Worm (Caenorhabditis elegans) whole organism, young adult: ENCODE results near the gene prx-3.
A peak's percentile ranks its signal among the peaks of the same experiment; 100 is the strongest.

Experiments used
- B0019.2 ChIP-seq: fragments of 200-800 bp; sonication (Bioruptor generic); conservative IDR thresholded peaks from 2 replicates; pipeline ENCODE4 v1.3.6; 2022; ENCODE audit warnings: missing genetic modification reagents, missing genetic modification characterization, missing compliant biosample characterization
- B0035.1 ChIP-seq: sonication (generic microtip); optimal IDR thresholded peaks from 2 replicates; lab custom pipeline; 2016; ENCODE audit warnings: missing genetic modification characterization, mild to moderate bottlenecking, missing compliant biosample characterization, missing genotype, missing genetic modification reagents
- C17E4.6 ChIP-seq: fragments of 200-800 bp; sonication (Bioruptor generic); IDR thresholded peaks from 2 replicates; pipeline ENCODE4 v1.3.6; 2022; ENCODE audit warnings: missing genetic modification reagents, missing genetic modification characterization, missing compliant biosample characterization
- F23B12.7 ChIP-seq: sonication (generic microtip); optimal IDR thresholded peaks from 2 replicates; lab custom pipeline; 2017; ENCODE audit warnings: missing genetic modification characterization, mild to moderate bottlenecking, missing compliant biosample characterization, antibody characterized with exemption, moderate library complexity; ENCODE audit not compliant: insufficient read depth
- F33H1.4 ChIP-seq: fragments of 200-800 bp; sonication (Bioruptor generic); IDR thresholded peaks from 2 replicates; pipeline ENCODE4 v1.3.6; 2022; ENCODE audit warnings: missing genetic modification reagents, missing genetic modification characterization, missing compliant biosample characterization
- F39B2.1 ChIP-seq: fragments of 200-800 bp; sonication (Bioruptor generic); IDR thresholded peaks from 2 replicates; pipeline ENCODE4 v1.3.6; 2022; ENCODE audit warnings: missing genetic modification reagents, missing genetic modification characterization, missing compliant biosample characterization
- F49E8.2 ChIP-seq: sonication (generic microtip); optimal IDR thresholded peaks from 3 replicates; lab custom pipeline; 2017; ENCODE audit warnings: missing genetic modification characterization, mild to moderate bottlenecking, missing compliant biosample characterization, antibody characterized with exemption, moderate library complexity; ENCODE audit not compliant: insufficient read depth
- T26A5.8 ChIP-seq: sonication (generic microtip); optimal IDR thresholded peaks from 2 replicates; lab custom pipeline; 2016; ENCODE audit warnings: missing genetic modification characterization, missing compliant biosample characterization
- Y67H2A.10 ChIP-seq: fragments of 200-800 bp; sonication (Bioruptor generic); conservative IDR thresholded peaks from 2 replicates; pipeline ENCODE4 v1.3.6; 2022; ENCODE audit warnings: missing genetic modification reagents, missing genetic modification characterization, missing compliant biosample characterization
- Y79H2A.3 ChIP-seq: fragments of 200-800 bp; sonication (Bioruptor generic); conservative IDR thresholded peaks from 2 replicates; pipeline ENCODE4 v1.3.6; 2022; ENCODE audit warnings: missing genetic modification reagents, missing genetic modification characterization, missing compliant biosample characterization
- aptf-2 ChIP-seq: fragments of 200-800 bp; sonication (Bioruptor generic); conservative IDR thresholded peaks from 2 replicates; pipeline ENCODE4 v1.3.6; 2022; ENCODE audit warnings: missing genetic modification reagents, missing genetic modification characterization, missing compliant biosample characterization
- athp-1 ChIP-seq: sonication (generic microtip); optimal IDR thresholded peaks from 2 replicates; lab custom pipeline; 2017; ENCODE audit warnings: mild to moderate bottlenecking, missing genetic modification characterization, missing compliant biosample characterization
- attf-3 ChIP-seq: fragments of 200-800 bp; sonication (Bioruptor generic); conservative IDR thresholded peaks from 2 replicates; pipeline ENCODE4 v1.3.6; 2022; ENCODE audit warnings: missing genetic modification reagents, missing genetic modification characterization, missing compliant biosample characterization
- attf-6 ChIP-seq: fragments of 200-800 bp; sonication (Bioruptor generic); IDR thresholded peaks from 2 replicates; pipeline ENCODE4 v1.3.6; 2022; ENCODE audit warnings: missing genetic modification reagents, missing genetic modification characterization, missing compliant biosample characterization
- ccch-3 ChIP-seq: fragments of 200-800 bp; sonication (Bioruptor generic); optimal IDR thresholded peaks from 2 replicates; lab custom pipeline; 2018; ENCODE audit warnings: mild to moderate bottlenecking, missing genetic modification characterization, missing compliant biosample characterization
- cebp-2 ChIP-seq: fragments of 200-800 bp; sonication (Bioruptor generic); IDR thresholded peaks from 2 replicates; pipeline ENCODE4 v1.3.6; 2022; ENCODE audit warnings: missing genetic modification characterization, missing compliant biosample characterization
- ceh-100 ChIP-seq: fragments of 200-800 bp; sonication (Bioruptor generic); IDR thresholded peaks from 2 replicates; pipeline ENCODE4 v1.3.6; 2022; ENCODE audit warnings: missing genetic modification reagents, missing genetic modification characterization, missing compliant biosample characterization
- ceh-27 ChIP-seq: fragments of 200-800 bp; sonication (Bioruptor generic); optimal IDR thresholded peaks from 2 replicates; lab custom pipeline; 2018; ENCODE audit warnings: mild to moderate bottlenecking, missing genetic modification characterization, moderate library complexity, missing compliant biosample characterization
- dox-1 ChIP-seq: fragments of 200-800 bp; sonication (Bioruptor generic); IDR thresholded peaks from 2 replicates; pipeline ENCODE4 v1.3.6; 2022; ENCODE audit warnings: missing genetic modification reagents, missing genetic modification characterization, missing compliant biosample characterization
- dpl-1 ChIP-seq: fragments of 150-350 bp; optimal IDR thresholded peaks from 2 replicates; lab custom pipeline; 2014; ENCODE audit warnings: missing biosample characterization, missing genetic modification reagents, missing genetic modification characterization
- efl-1 ChIP-seq: fragments of 150-350 bp; optimal IDR thresholded peaks from 2 replicates; lab custom pipeline; 2014; ENCODE audit warnings: missing biosample characterization, missing genetic modification reagents, missing genetic modification characterization
- ets-4 ChIP-seq: fragments of 200-800 bp; sonication (Bioruptor generic); optimal IDR thresholded peaks from 2 replicates; lab custom pipeline; 2018; ENCODE audit warnings: mild to moderate bottlenecking, missing genetic modification characterization, missing compliant biosample characterization
- hlh-26 ChIP-seq: fragments of 200-800 bp; sonication (Bioruptor generic); conservative IDR thresholded peaks from 2 replicates; pipeline ENCODE4 v1.3.6; 2022; ENCODE audit warnings: missing genetic modification reagents, missing genetic modification characterization, missing compliant biosample characterization
- let-526 ChIP-seq: fragments of 200-800 bp; sonication (Bioruptor generic); IDR thresholded peaks from 2 replicates; pipeline ENCODE4 v1.3.6; 2022; ENCODE audit warnings: missing genetic modification reagents, missing genetic modification characterization, missing compliant biosample characterization
- lin-40 ChIP-seq: sonication (generic microtip); optimal IDR thresholded peaks from 2 replicates; lab custom pipeline; 2016; ENCODE audit warnings: missing genetic modification characterization, mild to moderate bottlenecking, missing compliant biosample characterization, missing genotype, missing genetic modification reagents
- madf-10 ChIP-seq: sonication (generic microtip); optimal IDR thresholded peaks from 2 replicates; lab custom pipeline; 2016; ENCODE audit warnings: mild to moderate bottlenecking, missing genetic modification characterization, missing compliant biosample characterization
- mcd-1 ChIP-seq: fragments of 200-800 bp; sonication (Bioruptor generic); IDR thresholded peaks from 2 replicates; pipeline ENCODE4 v1.3.6; 2022; ENCODE audit warnings: missing genetic modification reagents, missing genetic modification characterization, missing compliant biosample characterization
- mxl-1 ChIP-seq: sonication (generic microtip); optimal IDR thresholded peaks from 2 replicates; lab custom pipeline; 2016; ENCODE audit warnings: missing genetic modification characterization, missing compliant biosample characterization
- nhr-179 ChIP-seq: sonication (generic microtip); optimal IDR thresholded peaks from 2 replicates; lab custom pipeline; 2016; ENCODE audit warnings: mild to moderate bottlenecking, missing genetic modification characterization, missing compliant biosample characterization
- nhr-80 ChIP-seq: sonication (generic microtip); optimal IDR thresholded peaks from 2 replicates; lab custom pipeline; 2016; ENCODE audit warnings: missing genetic modification characterization, missing compliant biosample characterization
- sea-2 ChIP-seq: fragments of 200-800 bp; sonication (Bioruptor generic); IDR thresholded peaks from 2 replicates; pipeline ENCODE4 v1.3.6; 2022; ENCODE audit warnings: missing genetic modification characterization, missing compliant biosample characterization
- snpc-1.1 ChIP-seq: sonication (generic microtip); optimal IDR thresholded peaks from 2 replicates; lab custom pipeline; 2017; ENCODE audit warnings: missing genetic modification characterization, mild to moderate bottlenecking, missing compliant biosample characterization, antibody characterized with exemption, moderate library complexity, missing genotype, missing genetic modification reagents; ENCODE audit not compliant: insufficient read depth
- unc-130 ChIP-seq: sonication (generic microtip); optimal IDR thresholded peaks from 2 replicates; lab custom pipeline; 2016; ENCODE audit warnings: missing genetic modification reagents, missing genetic modification characterization, missing compliant biosample characterization
- unc-62 ChIP-seq: fragments of 150-350 bp; optimal IDR thresholded peaks from 2 replicates; lab custom pipeline; 2014; ENCODE audit warnings: missing biosample characterization, missing genetic modification reagents, missing genetic modification characterization
- zim-3 ChIP-seq: sonication (generic microtip); optimal IDR thresholded peaks from 2 replicates; lab custom pipeline; 2017; ENCODE audit warnings: mild to moderate bottlenecking, missing genetic modification characterization, moderate library complexity, missing compliant biosample characterization
- ztf-18 ChIP-seq: sonication (generic microtip); optimal IDR thresholded peaks from 2 replicates; lab custom pipeline; 2016; ENCODE audit warnings: missing genotype, mild to moderate bottlenecking, missing genetic modification characterization, missing compliant biosample characterization

Gene prx-3

ce11 chrX:6109288-6109770 lies 3.4 kb downstream of the prx-3 start, which contains the start of gene kynu-1:
Gene kynu-1 (minus strand): TSS chrX:6109338.
- no peak for TF ChIP-seq ets-4 (GFP tag; lab: Kevin White, UChicago)
- TF ChIP-seq snpc-1.1 (tag; lab: Kevin White, UChicago) = no peak
- no peak for TF ChIP-seq ceh-100 (GFP tag; lab: Robert Waterston, UW)
- peak; percentile 45 for TF ChIP-seq nhr-80 (tag; lab: Kevin White, UChicago)

ce11 chrX:6107962-6108361 lies 4.8 kb downstream of the prx-3 start:
- TF ChIP-seq B0019.2 (GFP tag; lab: Robert Waterston, UW) (no peak), let-526 (GFP tag; lab: Robert Waterston, UW) (no peak), Y79H2A.3 (GFP tag; lab: Robert Waterston, UW) (no peak), mcd-1 (no peak), ceh-27 (GFP tag; lab: Kevin White, UChicago) (no peak), sea-2 (GFP tag; lab: Robert Waterston, UW) (no peak), zim-3 (tag; lab: Kevin White, UChicago) (no peak), F49E8.2 (tag; lab: Kevin White, UChicago) (no peak), F23B12.7 (tag; lab: Kevin White, UChicago) (no peak), aptf-2 (no peak), lin-40 (tag; lab: Kevin White, UChicago) (no peak), F33H1.4 (GFP tag; lab: Robert Waterston, UW) (no peak)
- TF ChIP-seq, all 124 proteins: peak for 0

- TF ChIP-seq Y67H2A.10 (GFP tag; lab: Robert Waterston, UW) = no peak
- no peak for TF ChIP-seq C17E4.6 (GFP tag; lab: Robert Waterston, UW)
- TF ChIP-seq madf-10 (tag; lab: Kevin White, UChicago) = no peak
- no peak for TF ChIP-seq attf-6 (GFP tag; lab: Robert Waterston, UW)
- TF ChIP-seq cebp-2 (GFP tag; lab: Robert Waterston, UW) = no peak
- TF ChIP-seq nhr-179 (tag; lab: Kevin White, UChicago) = no peak
- TF ChIP-seq hlh-26 = no peak
- TF ChIP-seq let-526 (GFP tag; lab: Robert Waterston, UW) = no peak
- no peak for TF ChIP-seq athp-1 (tag; lab: Kevin White, UChicago)
- TF ChIP-seq efl-1 (GFP tag; lab: Kevin White, UChicago) = no peak
- TF ChIP-seq ccch-3 (GFP tag; lab: Kevin White, UChicago) = no peak
These were observed 9.4 kb downstream of the prx-3 start, which contains the start of gene C15H9.11 for ce11 chrX:6103297-6103696. Gene C15H9.11 (minus strand): TSS chrX:6103397.

ce11 chrX:6100395-6101099 lies 12.2 kb downstream of the prx-3 start:
- TF ChIP-seq F39B2.1 (GFP tag; lab: Robert Waterston, UW) = no peak
- peak; percentile 29; the same call in 1 of the 2 replicates for TF ChIP-seq dox-1 (GFP tag; lab: Robert Waterston, UW)
- peak; percentile 75 for TF ChIP-seq nhr-80 (tag; lab: Kevin White, UChicago)

ce11 chrX:6098420-6098819 lies 14.3 kb downstream of the prx-3 start:
- TF ChIP-seq C17E4.6 (GFP tag; lab: Robert Waterston, UW) = no peak
- no peak for TF ChIP-seq efl-1 (GFP tag; lab: Kevin White, UChicago)
- peak; percentile 53 for TF ChIP-seq unc-62 (GFP tag; lab: Kevin White, UChicago)
- no peak for TF ChIP-seq madf-10 (tag; lab: Kevin White, UChicago)
- TF ChIP-seq nhr-80 (tag; lab: Kevin White, UChicago) = peak; percentile 66
- TF ChIP-seq ztf-18 (tag; lab: Kevin White, UChicago) = no peak
- no peak for TF ChIP-seq mxl-1
- TF ChIP-seq T26A5.8 (tag; lab: Kevin White, UChicago) = no peak
- no peak for TF ChIP-seq B0035.1
- no peak for TF ChIP-seq unc-130 (GFP tag; lab: Kevin White, UChicago)
- TF ChIP-seq attf-3 (GFP tag; lab: Robert Waterston, UW) = no peak
- no peak for TF ChIP-seq Y67H2A.10 (GFP tag; lab: Robert Waterston, UW)
- no peak for TF ChIP-seq dpl-1
- TF ChIP-seq, all 124 proteins: peak for 2
